Worm (Caenorhabditis elegans): Measurements from ENCODE around the gene M03E7.2.

Gene M03E7.2

DNA sequence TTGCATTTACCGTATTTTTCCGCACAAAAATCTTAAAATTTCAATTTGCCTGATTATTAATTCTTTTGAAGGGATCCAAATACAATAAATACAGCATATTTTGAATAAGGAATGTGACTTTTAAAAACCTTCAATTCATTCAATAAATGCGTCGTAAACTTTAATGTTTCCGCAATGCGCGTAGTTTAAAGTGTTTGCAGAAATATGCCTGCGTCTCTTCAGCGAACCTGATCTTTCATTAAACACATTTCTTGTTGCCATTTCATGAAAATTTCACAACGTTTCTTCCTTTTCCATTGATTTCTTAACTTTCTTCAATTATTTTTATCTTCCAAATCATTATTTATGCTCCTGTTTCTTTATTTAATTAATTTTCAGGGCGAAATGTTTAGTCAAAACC lies 25.1 kb upstream of the M03E7.2 start, which contains the start of gene vps-37 (continued):
- TF ChIP-seq hlh-4 (tag; optimal IDR thresholded peaks at IDR 0.05) (no peak), lsy-2 (tag; optimal IDR thresholded peaks at IDR 0.05) (peak; percentile 92 to 94), fkh-10 (GFP tag; optimal IDR thresholded peaks at IDR 0.05) (no peak), egl-13 (tag; optimal IDR thresholded peaks at IDR 0.05) (no peak), nhr-28 (tag; optimal IDR thresholded peaks at IDR 0.05) (no peak), rnt-1 (tag; optimal IDR thresholded peaks at IDR 0.05) (peak; percentile 86), efl-1 (optimal IDR thresholded peaks at IDR 0.05) (peak; percentile 91), efl-1 (GFP tag; optimal IDR thresholded peaks at IDR 0.05 in 1 of 2) (peak; percentile 83 to 98), snu-23 (GFP tag; optimal IDR thresholded peaks at IDR 0.05) (peak; percentile 88), isw-1 (GFP tag; IDR thresholded peaks at IDR 0.05) (peak; percentile 61; the same call in 1 of the 2 replicates), fkh-8 (tag; optimal IDR thresholded peaks at IDR 0.05) (peak; percentile 58), unc-30 (tag; optimal IDR thresholded peaks at IDR 0.05) (peak; percentile 2), nhr-85 (tag) (peak; percentile 81), C04F5.9 (tag; optimal IDR thresholded peaks at IDR 0.05) (peak; percentile 37), elt-2 (tag; optimal IDR thresholded peaks at IDR 0.05) (no peak), C16A3.4 (tag; optimal IDR thresholded peaks at IDR 0.05) (peak; percentile 87), aly-2 (tag; optimal IDR thresholded peaks at IDR 0.05) (peak; percentile 79), unc-130 (tag; optimal IDR thresholded peaks at IDR 0.05) (peak; percentile 86), lir-3 (tag; optimal IDR thresholded peaks at IDR 0.05; ENCODE audit: poor library complexity) (peak; percentile 54), lin-39 (tag; optimal IDR thresholded peaks at IDR 0.05) (peak; percentile 61), nhr-12 (tag; optimal IDR thresholded peaks at IDR 0.05) (no peak), blmp-1 (tag; optimal IDR thresholded peaks at IDR 0.05) (peak; percentile 62), egl-27 (tag; optimal IDR thresholded peaks at IDR 0.05) (no peak), mef-2 (tag; optimal IDR thresholded peaks at IDR 0.05) (peak; percentile 47), ztf-4 (tag; optimal IDR thresholded peaks at IDR 0.05) (peak; percentile 69), xbp-1 (tag; optimal IDR thresholded peaks at IDR 0.05) (peak; percentile 77), dpl-1 (GFP tag; optimal IDR thresholded peaks at IDR 0.05) (peak; percentile 74 to 85 (median 84)), nhr-90 (tag; optimal IDR thresholded peaks at IDR 0.05; ENCODE audit: poor library complexity) (peak; percentile 74), jun-1 (tag; optimal IDR thresholded peaks at IDR 0.05) (no peak), ama-1 (optimal IDR thresholded peaks at IDR 0.05) (peak; percentile 25), grh-1 (GFP tag; IDR thresholded peaks at IDR 0.05) (peak; percentile 56; the same call in 1 of the 2 replicates), Y116A8C.19 (tag; optimal IDR thresholded peaks at IDR 0.05; ENCODE audit: borderline replicate concordance) (no peak)

DNA sequence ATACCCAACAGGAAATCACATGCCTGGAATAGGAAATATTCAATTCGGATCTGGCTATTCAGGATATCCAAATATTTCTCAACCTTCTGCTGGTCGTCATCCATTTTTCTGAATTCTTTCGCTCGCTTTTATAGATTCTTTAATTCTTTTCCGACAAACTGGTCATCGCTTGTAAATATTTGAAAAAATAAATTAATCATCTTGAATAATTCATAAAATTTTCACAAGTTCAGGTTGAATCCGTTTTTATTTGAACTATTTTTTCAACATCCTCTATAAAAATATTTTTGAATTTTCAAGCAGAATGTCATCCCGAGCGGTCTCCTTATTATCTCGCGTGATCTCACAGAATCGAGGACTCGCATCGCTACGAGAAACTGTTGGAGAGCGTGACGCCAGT lies 24.0 kb upstream of the M03E7.2 start, which contains the start of gene mrpl-48:
Gene mrpl-48 (plus strand): TSS at position 301 of the 400 bp plus-strand sequence.
- TF ChIP-seq nhr-12 (tag; optimal IDR thresholded peaks at IDR 0.05) (no peak), pag-3 (tag; optimal IDR thresholded peaks at IDR 0.05; ENCODE audit: borderline replicate concordance, insufficient read depth) (no peak), lsy-2 (tag; optimal IDR thresholded peaks at IDR 0.05) (no peak)

ce11 chrV:5594315-5594714 lies 23.1 kb upstream of the M03E7.2 start, which contains the start of gene crn-2:
Gene crn-2, plus strand, starts transcription at chrV:5594615.
- TF ChIP-seq hlh-17 (GFP tag; optimal IDR thresholded peaks at IDR 0.05; ENCODE audit: borderline replicate concordance): no peak
- TF ChIP-seq nhr-237 (tag; optimal IDR thresholded peaks at IDR 0.05): no peak
- no peak for TF ChIP-seq hlh-4 (tag; optimal IDR thresholded peaks at IDR 0.05)

DNA sequence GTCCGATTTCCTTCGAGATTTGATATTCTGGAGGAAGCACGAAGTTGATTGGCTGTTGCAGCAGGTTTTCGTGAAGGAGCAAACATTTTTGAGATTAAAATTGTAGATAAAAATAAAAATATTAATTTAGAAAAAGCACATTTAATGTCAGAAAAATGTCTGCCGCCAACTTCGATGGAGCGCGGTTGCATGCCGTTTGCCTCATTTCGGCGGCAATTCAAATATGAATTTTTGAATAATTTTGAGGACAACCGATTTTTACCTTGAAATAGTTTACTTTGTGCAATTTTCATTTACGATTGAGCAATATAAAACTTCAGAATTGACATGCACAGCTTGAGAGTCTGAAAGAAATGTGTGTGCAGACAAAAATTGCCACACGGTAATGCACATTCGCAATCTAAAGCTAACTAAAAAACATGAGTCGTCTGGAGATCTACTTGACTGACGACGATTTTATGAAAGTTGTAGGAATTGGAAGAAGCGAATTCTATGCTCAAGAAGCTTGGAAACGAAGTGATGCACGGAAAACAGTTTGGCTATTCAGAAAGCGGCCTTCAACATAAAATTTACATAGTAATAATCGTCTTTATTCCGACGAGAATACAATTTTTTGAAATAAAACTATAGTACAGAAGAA lies 20.9 kb upstream of the M03E7.2 start, which contains the start of gene zhit-1:
Gene zhit-1 (minus strand): TSS at position 161 of the 640 bp plus-strand sequence.
- no peak for TF ChIP-seq C34B4.2 (tag; optimal IDR thresholded peaks at IDR 0.05)
- no peak for TF ChIP-seq ceh-63 (GFP tag; optimal IDR thresholded peaks at IDR 0.05)
- TF ChIP-seq ceh-82 (tag; optimal IDR thresholded peaks at IDR 0.05): peak in 1 of 3 experiments; percentile 13
- TF ChIP-seq tbx-2 (tag; optimal IDR thresholded peaks at IDR 0.05): no peak
- peak; percentile 35 for TF ChIP-seq mep-1 (tag; optimal IDR thresholded peaks at IDR 0.05)
- TF ChIP-seq unc-130 (tag; optimal IDR thresholded peaks at IDR 0.05): peak; percentile 61
- TF ChIP-seq nhr-47 (tag; optimal IDR thresholded peaks at IDR 0.05): peak; percentile 52
- no peak for TF ChIP-seq grh-1 (GFP tag; IDR thresholded peaks at IDR 0.05)
- no peak for TF ChIP-seq mef-2 (tag; optimal IDR thresholded peaks at IDR 0.05)
- TF ChIP-seq dpl-1 (GFP tag; optimal IDR thresholded peaks at IDR 0.05): peak; percentile 85 to 92 (median 89)
- peak; percentile 92 for TF ChIP-seq efl-1 (optimal IDR thresholded peaks at IDR 0.05)
- peak; percentile 92 to 99 for TF ChIP-seq efl-1 (GFP tag; optimal IDR thresholded peaks at IDR 0.05 in 1 of 2)
- TF ChIP-seq ztf-4 (tag; optimal IDR thresholded peaks at IDR 0.05): no peak
- no peak for TF ChIP-seq C04F5.9 (tag; optimal IDR thresholded peaks at IDR 0.05)
- TF ChIP-seq ets-5 (GFP tag; IDR thresholded peaks at IDR 0.05): no peak
- no peak for TF ChIP-seq lin-15B (tag; optimal IDR thresholded peaks at IDR 0.05)
- peak; percentile 4 for TF ChIP-seq blmp-1 (tag; optimal IDR thresholded peaks at IDR 0.05)
- no peak for TF ChIP-seq tlp-1 (tag; optimal IDR thresholded peaks at IDR 0.05)
- TF ChIP-seq snu-23 (GFP tag; optimal IDR thresholded peaks at IDR 0.05): peak; percentile 29
- no peak for TF ChIP-seq egl-13 (tag; optimal IDR thresholded peaks at IDR 0.05)
- TF ChIP-seq F16B12.6 (tag; optimal IDR thresholded peaks at IDR 0.05): peak; percentile 50
- TF ChIP-seq unc-62 (GFP tag; optimal IDR thresholded peaks at IDR 0.05): no peak
